Worm (Caenorhabditis elegans) whole organism, midembryonic: Measurements from ENCODE around the gene F25D1.8.

Experiments used
- T22C8.4 ChIP-seq: fragments of 200-800 bp; sonication (Bioruptor generic); IDR thresholded peaks from 2 replicates; pipeline ENCODE4 v1.3.6; 2022; ENCODE audit warnings: missing genetic modification characterization, missing compliant biosample characterization
- cog-1 ChIP-seq: sonication (generic microtip); optimal IDR thresholded peaks from 2 replicates; lab custom pipeline; 2016; ENCODE audit warnings: missing genetic modification characterization, missing compliant biosample characterization
- flt-1 ChIP-seq: fragments of 200-800 bp; sonication (Bioruptor generic); IDR thresholded peaks from 2 replicates; pipeline ENCODE4 v1.3.6; 2022; ENCODE audit warnings: missing genetic modification characterization, missing compliant biosample characterization
- klf-2 ChIP-seq: fragments of 200-800 bp; sonication (Bioruptor generic); conservative IDR thresholded peaks from 2 replicates; pipeline ENCODE4 v1.3.6; 2022; ENCODE audit warnings: missing genetic modification reagents, missing genetic modification characterization, missing compliant biosample characterization
- med-1 ChIP-seq: sonication (generic microtip); optimal IDR thresholded peaks from 2 replicates; lab custom pipeline; 2017; ENCODE audit warnings: missing genetic modification characterization, mild to moderate bottlenecking, missing compliant biosample characterization, antibody characterized with exemption, missing genetic modification reagents; ENCODE audit not compliant: insufficient read depth
- ref-1 ChIP-seq: fragments of 200-800 bp; sonication (Bioruptor generic); conservative IDR thresholded peaks from 2 replicates; pipeline ENCODE4 v1.3.6; 2022; ENCODE audit warnings: missing genetic modification reagents, missing genetic modification characterization, missing compliant biosample characterization
- tab-1 ChIP-seq: fragments of 200-800 bp; sonication (Bioruptor generic); IDR thresholded peaks from 2 replicates; pipeline ENCODE4 v1.3.6; 2022; ENCODE audit warnings: missing genetic modification characterization, missing compliant biosample characterization
- ztf-23 ChIP-seq: fragments of 200-800 bp; sonication (Bioruptor generic); IDR thresholded peaks from 2 replicates; pipeline ENCODE4 v1.3.6; 2022; ENCODE audit warnings: missing genetic modification reagents, missing genetic modification characterization, missing compliant biosample characterization
- ztf-29 ChIP-seq: fragments of 200-800 bp; sonication (Bioruptor generic); IDR thresholded peaks from 2 replicates; pipeline ENCODE4 v1.3.6; 2022; ENCODE audit warnings: missing genetic modification reagents, missing genetic modification characterization, missing compliant biosample characterization

Gene F25D1.8

ce11 chrV:10539114-10539513, at the start of gene F25D1.8:
F25D1.8 (plus strand) TSS chrV:10539414.
- TF ChIP-seq klf-2 (GFP tag; lab: Robert Waterston, UW) (no peak), T22C8.4 (GFP tag; lab: Robert Waterston, UW) (no peak), ref-1 (no peak), ztf-29 (GFP tag; lab: Robert Waterston, UW) (no peak), flt-1 (GFP tag; lab: Robert Waterston, UW) (no peak), tab-1 (GFP tag; lab: Robert Waterston, UW) (no peak), med-1 (no peak), cog-1 (no peak), ztf-23 (GFP tag; lab: Robert Waterston, UW) (no peak)

- no peak for TF ChIP-seq tab-1 (GFP tag; lab: Robert Waterston, UW)
- no peak for TF ChIP-seq cog-1
- no peak for TF ChIP-seq ztf-29 (GFP tag; lab: Robert Waterston, UW)
- no peak for TF ChIP-seq med-1
- TF ChIP-seq ztf-23 (GFP tag; lab: Robert Waterston, UW), result no peak
These were observed 49.2 kb upstream of the F25D1.8 start, which contains the start of gene ncx-5 for ce11 chrV:10489998-10490397. ncx-5 (minus strand) TSS chrV:10490098.

ce11 chrV:10491443-10491842, 47.8 kb upstream of the F25D1.8 start, which contains the start of gene aqp-5:
aqp-5 (plus strand) TSS chrV:10491743.
- TF ChIP-seq ztf-23 (GFP tag; lab: Robert Waterston, UW) (no peak), T22C8.4 (GFP tag; lab: Robert Waterston, UW) (no peak), ref-1 (no peak), tab-1 (GFP tag; lab: Robert Waterston, UW) (no peak), med-1 (no peak), ztf-29 (GFP tag; lab: Robert Waterston, UW) (no peak), flt-1 (GFP tag; lab: Robert Waterston, UW) (no peak), klf-2 (GFP tag; lab: Robert Waterston, UW) (no peak), cog-1 (no peak)

- TF ChIP-seq ztf-23 (GFP tag; lab: Robert Waterston, UW), result no peak
- TF ChIP-seq klf-2 (GFP tag; lab: Robert Waterston, UW), result no peak
- TF ChIP-seq med-1, result no peak
- no peak for TF ChIP-seq flt-1 (GFP tag; lab: Robert Waterston, UW)
- TF ChIP-seq ref-1, result no peak
- TF ChIP-seq tab-1 (GFP tag; lab: Robert Waterston, UW), result no peak
- no peak for TF ChIP-seq T22C8.4 (GFP tag; lab: Robert Waterston, UW)
- no peak for TF ChIP-seq cog-1
- TF ChIP-seq ztf-29 (GFP tag; lab: Robert Waterston, UW), result no peak
These were observed 46.1 kb upstream of the F25D1.8 start, which contains the start of gene ugt-33 for ce11 chrV:10493150-10493549. ugt-33 (plus strand) TSS chrV:10493409.

ce11 chrV:10496733-10497132, 42.5 kb upstream of the F25D1.8 start, which contains the start of gene C35A5.4:
C35A5.4 (plus strand) TSS chrV:10497033.
- TF ChIP-seq cog-1 (no peak), T22C8.4 (GFP tag; lab: Robert Waterston, UW) (no peak), klf-2 (GFP tag; lab: Robert Waterston, UW) (no peak), ztf-23 (GFP tag; lab: Robert Waterston, UW) (no peak), ztf-29 (GFP tag; lab: Robert Waterston, UW) (no peak), tab-1 (GFP tag; lab: Robert Waterston, UW) (no peak), med-1 (no peak), ref-1 (no peak), flt-1 (GFP tag; lab: Robert Waterston, UW) (no peak)

ce11 chrV:10501295-10501694, 37.9 kb upstream of the F25D1.8 start, which contains the start of gene C35A5.3:
C35A5.3 (minus strand) TSS chrV:10501395.
- no peak for TF ChIP-seq ref-1

- no peak for TF ChIP-seq cog-1
- no peak for TF ChIP-seq med-1
- no peak for TF ChIP-seq T22C8.4 (GFP tag; lab: Robert Waterston, UW)
- TF ChIP-seq ztf-29 (GFP tag; lab: Robert Waterston, UW), result no peak
- no peak for TF ChIP-seq tab-1 (GFP tag; lab: Robert Waterston, UW)
- TF ChIP-seq ztf-23 (GFP tag; lab: Robert Waterston, UW), result no peak
- no peak for TF ChIP-seq klf-2 (GFP tag; lab: Robert Waterston, UW)
- TF ChIP-seq flt-1 (GFP tag; lab: Robert Waterston, UW), result no peak
- no peak for TF ChIP-seq ref-1
These were observed 36.2 kb upstream of the F25D1.8 start, which contains the start of gene C35A5.11 for ce11 chrV:10503011-10503410. C35A5.11 (minus strand) TSS chrV:10503111.

ce11 chrV:10503893-10504292, 35.3 kb upstream of the F25D1.8 start, which contains the start of gene C35A5.10:
C35A5.10 (plus strand) TSS chrV:10504193.
- TF ChIP-seq med-1, result no peak

- TF ChIP-seq tab-1 (GFP tag; lab: Robert Waterston, UW), result no peak
- no peak for TF ChIP-seq cog-1
- TF ChIP-seq ref-1, result no peak
- no peak for TF ChIP-seq flt-1 (GFP tag; lab: Robert Waterston, UW)
- no peak for TF ChIP-seq ztf-23 (GFP tag; lab: Robert Waterston, UW)
- TF ChIP-seq med-1, result no peak
- no peak for TF ChIP-seq T22C8.4 (GFP tag; lab: Robert Waterston, UW)
- TF ChIP-seq ztf-29 (GFP tag; lab: Robert Waterston, UW), result no peak
- TF ChIP-seq klf-2 (GFP tag; lab: Robert Waterston, UW), result no peak
These were observed 33.7 kb upstream of the F25D1.8 start, which contains the start of gene C35A5.5 for ce11 chrV:10505553-10505952. C35A5.5 (plus strand) TSS chrV:10505853.

ce11 chrV:10508855-10509254, 30.4 kb upstream of the F25D1.8 start, which contains the start of gene C35A5.6:
C35A5.6 (plus strand) TSS chrV:10509137.
- no peak for TF ChIP-seq tab-1 (GFP tag; lab: Robert Waterston, UW)
- no peak for TF ChIP-seq klf-2 (GFP tag; lab: Robert Waterston, UW)
- TF ChIP-seq T22C8.4 (GFP tag; lab: Robert Waterston, UW), result no peak
- TF ChIP-seq med-1, result no peak
- TF ChIP-seq flt-1 (GFP tag; lab: Robert Waterston, UW), result no peak
- no peak for TF ChIP-seq ztf-29 (GFP tag; lab: Robert Waterston, UW)
- no peak for TF ChIP-seq ref-1
- no peak for TF ChIP-seq cog-1
- no peak for TF ChIP-seq ztf-23 (GFP tag; lab: Robert Waterston, UW)
